Worm (Caenorhabditis elegans): Measurements from ENCODE around the gene catp-7.

catp-7 gene

ce11 chrIV:8611886-8612542, 26.2 kb downstream of the catp-7 start, which contains the start of the genes F42A9.17 and cyp-33E2:
TSS of gene F42A9.17 (minus strand) at chrIV:8611936.
TSS of gene cyp-33E2 (plus strand) at chrIV:8612334.
- TF ChIP-seq ztf-23 (GFP tag; IDR thresholded peaks at IDR 0.05): no peak
- TF ChIP-seq flt-1 (GFP tag; IDR thresholded peaks at IDR 0.05): no peak
- TF ChIP-seq ref-1 (GFP tag; conservative IDR thresholded peaks at IDR 0.05): no peak
- no peak for TF ChIP-seq med-1 (GFP tag; optimal IDR thresholded peaks at IDR 0.05; ENCODE audit: insufficient read depth)
- TF ChIP-seq tab-1 (GFP tag; IDR thresholded peaks at IDR 0.05): no peak
- TF ChIP-seq klf-2 (GFP tag; conservative IDR thresholded peaks at IDR 0.05): no peak
- no peak for TF ChIP-seq T22C8.4 (GFP tag; IDR thresholded peaks at IDR 0.05)
- no peak for TF ChIP-seq cog-1 (tag; optimal IDR thresholded peaks at IDR 0.05)
- TF ChIP-seq ztf-29 (GFP tag; IDR thresholded peaks at IDR 0.05): no peak

- TF ChIP-seq tab-1 (GFP tag; IDR thresholded peaks at IDR 0.05) (no peak), flt-1 (GFP tag; IDR thresholded peaks at IDR 0.05) (no peak), ref-1 (GFP tag; conservative IDR thresholded peaks at IDR 0.05) (no peak), ztf-29 (GFP tag; IDR thresholded peaks at IDR 0.05) (no peak), ztf-23 (GFP tag; IDR thresholded peaks at IDR 0.05) (no peak), cog-1 (tag; optimal IDR thresholded peaks at IDR 0.05) (no peak), med-1 (GFP tag; optimal IDR thresholded peaks at IDR 0.05; ENCODE audit: insufficient read depth) (no peak), T22C8.4 (GFP tag; IDR thresholded peaks at IDR 0.05) (no peak), klf-2 (GFP tag; conservative IDR thresholded peaks at IDR 0.05) (no peak)
Measured at ce11 chrIV:8614680-8615079, 28.9 kb downstream of the catp-7 start, which contains the start of gene cyp-33E3. TSS of gene cyp-33E3 (plus strand) at chrIV:8614995.

- TF ChIP-seq klf-2 (GFP tag; conservative IDR thresholded peaks at IDR 0.05): no peak
- TF ChIP-seq ztf-23 (GFP tag; IDR thresholded peaks at IDR 0.05): no peak
- TF ChIP-seq med-1 (GFP tag; optimal IDR thresholded peaks at IDR 0.05; ENCODE audit: insufficient read depth): no peak
- no peak for TF ChIP-seq ztf-29 (GFP tag; IDR thresholded peaks at IDR 0.05)
- TF ChIP-seq T22C8.4 (GFP tag; IDR thresholded peaks at IDR 0.05): no peak
- TF ChIP-seq flt-1 (GFP tag; IDR thresholded peaks at IDR 0.05): no peak
- TF ChIP-seq tab-1 (GFP tag; IDR thresholded peaks at IDR 0.05): no peak
- TF ChIP-seq ref-1 (GFP tag; conservative IDR thresholded peaks at IDR 0.05): no peak
- no peak for TF ChIP-seq cog-1 (tag; optimal IDR thresholded peaks at IDR 0.05)
Measured at ce11 chrIV:8615314-8615713, 29.5 kb downstream of the catp-7 start.

ce11 chrIV:8617047-8617446, 31.3 kb downstream of the catp-7 start, which contains the start of the genes F42A9.7 and F42A9.3:
TSS of gene F42A9.7 (minus strand) at chrIV:8617147.
TSS of gene F42A9.3 (plus strand) at chrIV:8617260.
- TF ChIP-seq ztf-23 (GFP tag; IDR thresholded peaks at IDR 0.05): no peak
- TF ChIP-seq cog-1 (tag; optimal IDR thresholded peaks at IDR 0.05): no peak
- no peak for TF ChIP-seq flt-1 (GFP tag; IDR thresholded peaks at IDR 0.05)
- TF ChIP-seq T22C8.4 (GFP tag; IDR thresholded peaks at IDR 0.05): no peak
- no peak for TF ChIP-seq med-1 (GFP tag; optimal IDR thresholded peaks at IDR 0.05; ENCODE audit: insufficient read depth)
- no peak for TF ChIP-seq klf-2 (GFP tag; conservative IDR thresholded peaks at IDR 0.05)
- no peak for TF ChIP-seq ref-1 (GFP tag; conservative IDR thresholded peaks at IDR 0.05)
- TF ChIP-seq tab-1 (GFP tag; IDR thresholded peaks at IDR 0.05): no peak
- TF ChIP-seq ztf-29 (GFP tag; IDR thresholded peaks at IDR 0.05): no peak

ce11 chrIV:8618698-8619097, 32.9 kb downstream of the catp-7 start, which contains the start of gene F42A9.8:
TSS of gene F42A9.8 (minus strand) at chrIV:8618785.
- TF ChIP-seq ztf-23 (GFP tag; IDR thresholded peaks at IDR 0.05): no peak

- TF ChIP-seq ztf-29 (GFP tag; IDR thresholded peaks at IDR 0.05) (no peak), cog-1 (tag; optimal IDR thresholded peaks at IDR 0.05) (peak; percentile 43)
Measured at ce11 chrIV:8620102-8620733, 34.4 kb downstream of the catp-7 start, which contains the start of gene lin-49. TSS of gene lin-49 (plus strand) at chrIV:8620683.

- no peak for TF ChIP-seq ztf-23 (GFP tag; IDR thresholded peaks at IDR 0.05)
- no peak for TF ChIP-seq T22C8.4 (GFP tag; IDR thresholded peaks at IDR 0.05)
- TF ChIP-seq tab-1 (GFP tag; IDR thresholded peaks at IDR 0.05): no peak
- TF ChIP-seq cog-1 (tag; optimal IDR thresholded peaks at IDR 0.05): no peak
- no peak for TF ChIP-seq ztf-29 (GFP tag; IDR thresholded peaks at IDR 0.05)
Measured at ce11 chrIV:8625730-8626129, 39.9 kb downstream of the catp-7 start.

ce11 chrIV:8626294-8626693, 40.5 kb downstream of the catp-7 start:
- TF ChIP-seq cog-1 (tag; optimal IDR thresholded peaks at IDR 0.05): no peak

ce11 chrIV:8627328-8627727, 41.5 kb downstream of the catp-7 start, which contains the start of gene F42A9.11:
TSS of gene F42A9.11 (plus strand) at chrIV:8627637.
- TF ChIP-seq klf-2 (GFP tag; conservative IDR thresholded peaks at IDR 0.05) (no peak), T22C8.4 (GFP tag; IDR thresholded peaks at IDR 0.05) (no peak), tab-1 (GFP tag; IDR thresholded peaks at IDR 0.05) (no peak), ztf-23 (GFP tag; IDR thresholded peaks at IDR 0.05) (no peak), cog-1 (tag; optimal IDR thresholded peaks at IDR 0.05) (no peak), flt-1 (GFP tag; IDR thresholded peaks at IDR 0.05) (no peak), med-1 (GFP tag; optimal IDR thresholded peaks at IDR 0.05; ENCODE audit: insufficient read depth) (no peak), ref-1 (GFP tag; conservative IDR thresholded peaks at IDR 0.05) (no peak), ztf-29 (GFP tag; IDR thresholded peaks at IDR 0.05) (no peak)

ce11 chrIV:8628262-8628661, 42.5 kb downstream of the catp-7 start:
- TF ChIP-seq tab-1 (GFP tag; IDR thresholded peaks at IDR 0.05): no peak
- TF ChIP-seq flt-1 (GFP tag; IDR thresholded peaks at IDR 0.05): no peak

Data from whole organism, midembryonic.